Worm (Caenorhabditis elegans): ENCODE measurements around the gene T05C3.2.
A peak's percentile ranks its signal among the peaks of the same experiment; 100 is the strongest.

- TF ChIP-seq him-1 (tag; optimal IDR thresholded peaks at IDR 0.05) (no peak), dao-5 (tag; optimal IDR thresholded peaks at IDR 0.05) (no peak), W03F9.2 (tag; optimal IDR thresholded peaks at IDR 0.05) (peak; percentile 35)
These were observed 42.8 kb downstream of the T05C3.2 start, which contains the start of the genes cox-16 and syp-2 for ce11 chrV:5536240-5536811.
